Worm (Caenorhabditis elegans): ENCODE results near the gene rpl-23.

Gene rpl-23

DNA sequence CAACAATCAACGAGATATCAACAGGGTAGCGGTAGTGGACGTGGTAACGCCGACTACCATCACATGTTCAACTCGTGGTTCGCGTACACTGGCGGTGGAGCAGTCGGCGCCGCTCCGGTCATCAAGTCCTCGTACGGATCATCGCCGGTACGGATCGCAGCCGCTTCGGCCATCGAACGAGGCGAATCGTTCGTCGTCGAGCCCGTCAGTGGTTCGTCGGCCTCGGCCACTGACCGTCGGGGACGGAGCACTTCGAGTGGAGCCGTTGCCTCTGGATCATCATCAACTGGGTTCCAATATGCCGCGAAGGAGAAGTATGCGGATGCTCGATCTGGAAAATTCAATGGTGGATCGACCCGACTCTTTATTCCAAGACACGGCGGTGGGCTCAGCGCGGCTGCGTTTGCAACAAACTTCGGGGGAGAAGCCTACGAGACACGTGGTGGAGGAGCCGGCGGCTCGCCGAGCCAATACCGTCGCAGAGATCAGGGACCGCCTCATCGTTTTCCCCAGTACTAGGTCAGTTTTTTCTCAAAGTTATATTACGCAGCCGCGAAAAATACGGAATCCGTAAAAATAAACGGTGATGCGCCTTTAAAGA lies 30.4 kb downstream of the rpl-23 start:
- TF ChIP-seq aly-1 (tag; optimal IDR thresholded peaks at IDR 0.05) (peak; percentile 45), scrt-1 (GFP tag; IDR thresholded peaks at IDR 0.05) (0 out of 2 replicates have a peak, but pooled peaks have one; percentile 19), pes-1 (GFP tag; IDR thresholded peaks at IDR 0.05) (no peak)

DNA sequence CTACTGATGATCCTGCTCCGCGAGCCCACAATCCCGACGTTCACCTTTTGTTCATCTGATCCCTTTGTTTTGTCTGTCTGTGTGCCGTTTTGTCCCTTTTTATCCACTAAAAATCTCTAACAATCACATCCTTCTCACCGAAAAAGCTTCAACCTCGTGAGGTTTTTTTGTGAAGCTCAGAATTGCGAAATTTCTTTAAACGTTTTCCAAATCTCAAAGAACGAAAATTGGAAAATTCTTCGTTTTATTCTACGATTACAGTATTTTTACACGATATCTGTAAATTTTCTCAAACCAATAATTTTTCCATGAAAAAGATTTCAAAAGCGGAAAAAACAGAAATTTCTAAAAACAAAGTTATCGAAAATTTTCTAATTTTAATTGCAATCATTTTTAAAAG lies 31.7 kb downstream of the rpl-23 start:
- TF ChIP-seq flt-1 (GFP tag; IDR thresholded peaks at IDR 0.05), result no peak
- TF ChIP-seq ceh-36 (tag; optimal IDR thresholded peaks at IDR 0.05), result no peak
- TF ChIP-seq sea-1 (GFP tag; conservative IDR thresholded peaks at IDR 0.05), result no peak

DNA sequence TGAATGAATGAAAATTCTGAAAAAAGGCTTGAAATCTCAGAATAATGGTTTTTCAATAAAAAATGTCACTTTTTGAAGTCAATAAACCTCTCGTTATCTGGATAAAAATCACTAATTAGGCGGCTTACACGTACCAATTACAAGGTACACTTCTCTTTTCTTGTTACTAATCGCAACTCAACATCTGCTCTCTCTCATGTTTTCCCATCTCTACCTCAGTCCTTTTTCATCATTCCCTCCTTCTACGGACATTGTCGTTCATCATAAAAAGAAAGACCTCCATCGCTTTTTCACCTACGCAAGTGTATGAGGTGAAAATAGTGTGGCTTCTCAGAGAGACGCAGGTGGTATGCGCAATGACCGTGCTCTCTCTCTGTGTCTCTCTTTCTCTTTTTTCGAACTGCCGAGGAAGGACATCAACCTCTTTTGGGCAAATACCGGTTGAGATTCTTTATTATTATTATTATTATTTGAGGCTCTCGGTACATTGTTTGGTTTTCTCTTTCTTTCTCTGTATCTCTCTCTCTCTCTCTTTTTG lies 37.9 kb downstream of the rpl-23 start:
- no peak for TF ChIP-seq sea-1 (GFP tag; conservative IDR thresholded peaks at IDR 0.05)
- peak; percentile 1 for TF ChIP-seq hmg-4 (GFP tag; optimal IDR thresholded peaks at IDR 0.05)
- TF ChIP-seq tbx-11 (GFP tag; IDR thresholded peaks at IDR 0.05), result 0 out of 2 replicates have a peak, but pooled peaks have one; percentile 13
- no peak for TF ChIP-seq ceh-36 (tag; optimal IDR thresholded peaks at IDR 0.05)
- no peak for TF ChIP-seq B0310.2 (tag; optimal IDR thresholded peaks at IDR 0.05)

DNA sequence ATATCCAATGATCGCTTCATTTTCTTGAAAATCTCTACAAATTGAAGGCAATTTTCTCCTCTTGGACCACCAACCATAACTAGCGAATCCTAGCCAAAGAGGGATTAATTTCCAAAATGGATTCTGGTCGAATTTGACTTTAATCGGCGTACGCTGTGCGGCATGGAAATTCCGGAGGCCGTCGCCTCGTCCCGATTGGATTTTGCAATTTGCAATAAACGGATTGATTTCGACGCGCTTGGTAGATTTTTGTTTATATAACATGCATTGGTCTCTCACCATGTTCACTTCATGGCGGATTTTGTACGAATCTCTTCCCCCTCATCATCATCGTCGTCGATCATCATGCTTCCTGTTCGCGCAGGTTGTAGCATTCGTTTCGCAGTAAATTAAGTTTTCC lies 40.2 kb downstream of the rpl-23 start:
- TF ChIP-seq ceh-36 (tag; optimal IDR thresholded peaks at IDR 0.05), result no peak
- no peak for TF ChIP-seq ama-1 (optimal IDR thresholded peaks at IDR 0.05)

DNA sequence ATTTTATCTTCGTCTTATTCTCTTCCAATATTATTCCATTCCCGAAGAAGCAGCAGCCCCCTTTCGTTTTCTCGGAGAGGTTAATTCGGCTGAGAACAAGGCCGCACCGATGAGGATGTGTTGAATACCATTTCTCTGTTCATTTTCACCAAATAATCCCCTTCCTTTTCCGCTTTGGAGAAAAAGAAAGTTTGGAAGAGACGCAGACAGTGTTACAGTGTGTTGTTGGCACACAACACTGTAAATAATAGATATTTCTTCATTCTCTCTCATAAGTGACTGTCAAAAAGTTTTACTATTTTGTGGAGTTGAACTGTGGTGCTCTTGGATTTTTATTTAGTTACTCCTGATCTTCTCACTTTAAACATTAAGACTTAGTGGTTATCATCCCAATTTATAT lies 40.6 kb downstream of the rpl-23 start:
- TF ChIP-seq tbx-11 (GFP tag; IDR thresholded peaks at IDR 0.05) (no peak), pes-1 (GFP tag; IDR thresholded peaks at IDR 0.05) (no peak), scrt-1 (GFP tag; IDR thresholded peaks at IDR 0.05) (no peak), aly-1 (tag; optimal IDR thresholded peaks at IDR 0.05) (no peak), B0310.2 (tag; optimal IDR thresholded peaks at IDR 0.05) (no peak), tbx-37 (GFP tag; conservative IDR thresholded peaks at IDR 0.05) (no peak), sea-1 (GFP tag; conservative IDR thresholded peaks at IDR 0.05) (no peak), hmbx-1 (tag; optimal IDR thresholded peaks at IDR 0.05) (no peak)

DNA sequence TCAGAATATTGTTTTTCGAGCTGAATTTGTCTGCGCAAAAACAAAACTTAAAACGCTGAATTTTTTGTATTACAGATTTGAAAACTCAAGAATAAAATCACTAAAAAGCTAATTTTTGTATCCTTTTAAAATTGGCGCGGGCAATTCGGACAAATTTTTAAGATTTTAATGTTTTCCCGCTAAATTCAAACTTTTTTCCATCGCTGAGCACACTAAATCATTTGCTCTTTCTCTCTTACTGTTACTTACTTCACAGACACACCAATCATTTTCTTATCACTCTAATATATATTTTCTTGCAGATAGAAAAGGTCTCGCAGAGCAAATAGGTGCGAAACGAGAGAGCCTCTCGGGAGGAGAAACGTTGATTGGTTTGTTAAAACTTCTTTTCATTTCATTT lies 42.0 kb downstream of the rpl-23 start, which contains the start of gene par-3:
par-3 (plus strand) TSS at position 301 of the 400 bp plus-strand sequence.
- TF ChIP-seq aly-1 (tag; optimal IDR thresholded peaks at IDR 0.05), result no peak
- TF ChIP-seq tbx-11 (GFP tag; IDR thresholded peaks at IDR 0.05), result no peak
- no peak for TF ChIP-seq hmbx-1 (tag; optimal IDR thresholded peaks at IDR 0.05)
- TF ChIP-seq ceh-36 (tag; optimal IDR thresholded peaks at IDR 0.05), result no peak
- no peak for TF ChIP-seq tbx-37 (GFP tag; conservative IDR thresholded peaks at IDR 0.05)
- no peak for TF ChIP-seq scrt-1 (GFP tag; IDR thresholded peaks at IDR 0.05)

DNA sequence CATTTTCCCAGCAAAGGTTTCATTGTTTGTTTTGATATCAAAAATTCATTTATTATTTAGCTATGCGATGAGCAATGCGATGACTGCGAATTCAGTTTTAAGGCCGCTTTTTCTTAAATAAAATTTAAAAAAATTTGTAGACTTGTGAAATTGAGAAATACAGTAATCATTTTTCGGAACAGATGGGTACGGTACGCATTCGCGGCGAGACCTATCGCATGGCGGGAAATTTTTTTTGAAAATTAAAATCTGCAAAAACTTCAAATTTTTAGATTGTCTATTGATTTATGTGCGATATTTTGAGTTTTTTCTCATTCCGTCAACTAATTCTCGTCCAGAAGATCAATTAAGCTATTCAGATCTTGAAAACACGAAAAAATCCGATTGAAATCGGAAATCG lies 42.4 kb downstream of the rpl-23 start:
- no peak for TF ChIP-seq pes-1 (GFP tag; IDR thresholded peaks at IDR 0.05)
- TF ChIP-seq ama-1 (optimal IDR thresholded peaks at IDR 0.05), result no peak
- no peak for TF ChIP-seq tra-4 (tag; optimal IDR thresholded peaks at IDR 0.05)
- TF ChIP-seq ceh-13 (GFP tag; optimal IDR thresholded peaks at IDR 0.05), result no peak
- TF ChIP-seq ets-7 (tag; optimal IDR thresholded peaks at IDR 0.05), result no peak
- no peak for TF ChIP-seq tbx-11 (GFP tag; IDR thresholded peaks at IDR 0.05)
- no peak for TF ChIP-seq scrt-1 (GFP tag; IDR thresholded peaks at IDR 0.05)
- TF ChIP-seq hmbx-1 (tag; optimal IDR thresholded peaks at IDR 0.05), result no peak
- TF ChIP-seq B0310.2 (tag; optimal IDR thresholded peaks at IDR 0.05), result no peak
- no peak for TF ChIP-seq hnd-1 (tag; optimal IDR thresholded peaks at IDR 0.05)
- TF ChIP-seq ceh-36 (tag; optimal IDR thresholded peaks at IDR 0.05), result no peak
- no peak for TF ChIP-seq flt-1 (GFP tag; IDR thresholded peaks at IDR 0.05)
- TF ChIP-seq sea-1 (GFP tag; conservative IDR thresholded peaks at IDR 0.05), result no peak
- no peak for TF ChIP-seq F13C5.2 (tag; optimal IDR thresholded peaks at IDR 0.05)
- TF ChIP-seq aly-1 (tag; optimal IDR thresholded peaks at IDR 0.05), result no peak
- TF ChIP-seq hmg-4 (GFP tag; optimal IDR thresholded peaks at IDR 0.05), result no peak
- no peak for TF ChIP-seq tbx-37 (GFP tag; conservative IDR thresholded peaks at IDR 0.05)

DNA sequence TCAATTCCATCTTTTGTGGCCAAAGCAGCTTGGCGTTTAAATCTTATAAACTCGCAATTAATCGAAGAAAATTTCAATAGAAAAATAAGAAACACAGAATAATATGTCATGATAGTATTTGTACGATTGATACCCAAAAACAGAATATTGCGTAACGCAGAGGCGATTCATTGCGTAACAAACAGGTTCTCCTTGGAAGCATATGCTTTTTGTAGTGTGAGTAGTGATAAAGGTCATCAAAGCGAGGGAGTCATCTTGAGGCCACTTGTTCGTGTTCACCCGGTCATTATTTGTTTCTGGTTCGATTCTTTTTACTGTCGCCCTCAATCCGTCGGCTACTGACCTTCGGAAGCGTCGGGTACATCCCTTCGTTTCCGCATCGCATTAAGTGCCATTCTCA lies 45.0 kb downstream of the rpl-23 start, which contains the start of gene F54E7.6:
F54E7.6 (minus strand) TSS at position 110 of the 400 bp plus-strand sequence.
- TF ChIP-seq tbx-11 (GFP tag; IDR thresholded peaks at IDR 0.05), result no peak
- no peak for TF ChIP-seq sea-1 (GFP tag; conservative IDR thresholded peaks at IDR 0.05)
- TF ChIP-seq tra-4 (tag; optimal IDR thresholded peaks at IDR 0.05), result no peak
- no peak for TF ChIP-seq ceh-13 (GFP tag; optimal IDR thresholded peaks at IDR 0.05)
- TF ChIP-seq scrt-1 (GFP tag; IDR thresholded peaks at IDR 0.05), result no peak
- no peak for TF ChIP-seq ets-7 (tag; optimal IDR thresholded peaks at IDR 0.05)

DNA sequence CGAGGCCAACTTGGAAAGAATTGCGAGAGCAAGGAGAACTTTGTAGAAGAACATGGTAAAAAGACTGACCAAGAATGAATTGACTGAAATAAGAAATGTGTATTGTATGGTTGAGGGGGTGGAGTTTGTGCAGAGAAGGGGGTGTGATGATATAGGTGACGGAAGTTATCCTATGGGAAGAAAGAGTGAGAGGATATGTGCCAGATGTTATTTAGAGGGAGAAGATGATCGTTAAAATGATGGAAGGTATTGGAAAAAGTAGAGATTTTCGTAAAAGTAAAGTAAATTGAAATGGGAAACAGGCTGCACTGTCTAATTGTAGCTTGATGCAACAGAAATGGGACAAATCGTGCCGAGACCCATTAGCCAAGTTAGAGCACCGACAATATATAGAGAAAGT lies 49.0 kb downstream of the rpl-23 start, which contains the start of gene sdz-21:
sdz-21 (minus strand) TSS at position 101 of the 400 bp plus-strand sequence.
- TF ChIP-seq tra-4 (tag; optimal IDR thresholded peaks at IDR 0.05), result no peak
- no peak for TF ChIP-seq ceh-13 (GFP tag; optimal IDR thresholded peaks at IDR 0.05)
- no peak for TF ChIP-seq ama-1 (optimal IDR thresholded peaks at IDR 0.05)
- TF ChIP-seq ets-7 (tag; optimal IDR thresholded peaks at IDR 0.05), result no peak
- TF ChIP-seq sea-1 (GFP tag; conservative IDR thresholded peaks at IDR 0.05), result no peak
- no peak for TF ChIP-seq F13C5.2 (tag; optimal IDR thresholded peaks at IDR 0.05)
- TF ChIP-seq hmg-4 (GFP tag; optimal IDR thresholded peaks at IDR 0.05), result no peak
- no peak for TF ChIP-seq tbx-37 (GFP tag; conservative IDR thresholded peaks at IDR 0.05)

Data from whole organism, early embryonic.